Worm (Caenorhabditis elegans) whole organism, L2 larva: ENCODE measurements around the gene T09A5.15.

ENCODE experiments used
- mdl-1 ChIP-seq, 2 experiments: fragments of 150-350 bp in 1 of 2; sonication (generic microtip) in 1 of 2; optimal IDR thresholded peaks; 2 replicates each; lab custom pipeline; 2017; ENCODE audit warnings: missing biosample characterization in 2 of 2, missing genetic modification characterization in 2 of 2
- nhr-11 ChIP-seq: fragments of 150-350 bp; optimal IDR thresholded peaks from 2 replicates; lab custom pipeline; 2014; ENCODE audit warnings: missing biosample characterization, missing genetic modification characterization
- nhr-237 ChIP-seq: fragments of 150-350 bp; optimal IDR thresholded peaks from 2 replicates; lab custom pipeline; 2014; ENCODE audit warnings: missing biosample characterization, missing genetic modification characterization
- nhr-77 ChIP-seq: fragments of 150-350 bp; optimal IDR thresholded peaks from 2 replicates; lab custom pipeline; 2014; ENCODE audit warnings: missing biosample characterization, missing genetic modification characterization
- snpc-4 ChIP-seq: fragments of 150-350 bp; optimal IDR thresholded peaks from 2 replicates; lab custom pipeline; 2014; ENCODE audit warnings: missing biosample characterization, missing genetic modification characterization
- ztf-11 ChIP-seq: sonication (generic microtip); optimal IDR thresholded peaks from 2 replicates; lab custom pipeline; 2017; ENCODE audit warnings: missing biosample characterization, missing genetic modification characterization

DNA sequence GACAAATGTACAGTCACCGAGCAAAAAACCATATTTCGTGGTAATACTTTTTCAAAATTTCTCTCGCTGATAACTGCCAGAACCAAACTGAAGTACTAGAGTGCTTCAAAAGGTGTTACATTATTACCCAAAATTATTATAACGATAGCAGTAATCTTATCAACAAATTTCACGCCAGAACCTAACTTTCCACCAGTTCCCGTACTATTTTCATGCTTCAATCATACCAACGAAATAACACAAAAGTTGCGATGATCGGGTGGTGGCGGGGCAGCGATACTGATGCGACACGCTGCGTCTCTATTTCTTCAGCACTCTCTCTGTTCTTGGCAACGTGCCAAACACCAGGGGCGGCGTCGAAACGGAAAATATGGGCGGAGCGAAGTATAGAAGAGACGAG lies 48.8 kb upstream of the T09A5.15 start:
- TF ChIP-seq mdl-1 (tag; optimal IDR thresholded peaks at IDR 0.05; lab: Kevin White, UChicago): no peak
- TF ChIP-seq ztf-11: no peak
- no peak for TF ChIP-seq nhr-77 (tag; lab: Kevin White, UChicago)
- TF ChIP-seq nhr-237 (tag; lab: Kevin White, UChicago): no peak
- TF ChIP-seq nhr-11 (tag; lab: Kevin White, UChicago): no peak
- no peak for TF ChIP-seq snpc-4
